Worm (Caenorhabditis elegans) whole organism, mixed stage, embryonic: Measurements from ENCODE around the gene ncs-4.

ENCODE experiments used
- ceh-43 ChIP-seq: fragments of 200-800 bp; sonication (Bioruptor generic); optimal IDR thresholded peaks from 2 replicates; lab custom pipeline; 2018; ENCODE audit warnings: mild to moderate bottlenecking, missing genetic modification characterization, moderate library complexity, missing compliant biosample characterization
- elt-1 ChIP-seq: sonication (generic microtip); optimal IDR thresholded peaks from 2 replicates; lab custom pipeline; 2017; ENCODE audit warnings: missing genetic modification characterization, mild to moderate bottlenecking, missing compliant biosample characterization, antibody characterized with exemption, moderate library complexity, borderline replicate concordance; ENCODE audit not compliant: insufficient read depth
- elt-3 ChIP-seq: fragments of 150-350 bp; optimal IDR thresholded peaks from 2 replicates; lab custom pipeline; 2014; ENCODE audit warnings: missing biosample characterization, missing genetic modification characterization
- lin-13 ChIP-seq: fragments of 150-350 bp; optimal IDR thresholded peaks from 2 replicates; lab custom pipeline; 2014; ENCODE audit warnings: missing biosample characterization, missing genetic modification characterization
- lsy-2 ChIP-seq: fragments of 150-350 bp; optimal IDR thresholded peaks from 2 replicates; lab custom pipeline; 2014; ENCODE audit warnings: missing biosample characterization, missing genetic modification characterization
- mab-5 ChIP-seq: fragments of 150-350 bp; optimal IDR thresholded peaks from 2 replicates; lab custom pipeline; 2014; ENCODE audit warnings: missing biosample characterization, missing genetic modification characterization
- nhr-12 ChIP-seq: fragments of 150-350 bp; optimal IDR thresholded peaks from 2 replicates; lab custom pipeline; 2014; ENCODE audit warnings: missing biosample characterization, missing genetic modification characterization
- nhr-28 ChIP-seq: fragments of 150-350 bp; optimal IDR thresholded peaks from 2 replicates; lab custom pipeline; 2014; ENCODE audit warnings: missing biosample characterization, missing genetic modification characterization
- nhr-76 ChIP-seq: sonication (generic microtip); optimal IDR thresholded peaks from 2 replicates; lab custom pipeline; 2017; ENCODE audit warnings: missing biosample characterization, missing genetic modification characterization
- snpc-4 ChIP-seq: fragments of 150-350 bp; optimal IDR thresholded peaks from 2 replicates; lab custom pipeline; 2014; ENCODE audit warnings: missing biosample characterization, missing genetic modification characterization
- unc-120 ChIP-seq: sonication (generic microtip); optimal IDR thresholded peaks from 2 replicates; lab custom pipeline; 2017; ENCODE audit warnings: missing genetic modification characterization, missing compliant biosample characterization; ENCODE audit not compliant: poor library complexity, severe bottlenecking
- unc-39 ChIP-seq: fragments of 150-350 bp; optimal IDR thresholded peaks from 2 replicates; lab custom pipeline; 2014; ENCODE audit warnings: missing biosample characterization, missing genetic modification characterization
- unc-62 ChIP-seq: fragments of 150-350 bp; optimal IDR thresholded peaks from 2 replicates; lab custom pipeline; 2014; ENCODE audit warnings: missing biosample characterization, missing genetic modification reagents, missing genetic modification characterization
- ztf-11 ChIP-seq: fragments of 150-350 bp; optimal IDR thresholded peaks from 2 replicates; lab custom pipeline; 2014; ENCODE audit warnings: missing biosample characterization, missing genetic modification characterization

DNA sequence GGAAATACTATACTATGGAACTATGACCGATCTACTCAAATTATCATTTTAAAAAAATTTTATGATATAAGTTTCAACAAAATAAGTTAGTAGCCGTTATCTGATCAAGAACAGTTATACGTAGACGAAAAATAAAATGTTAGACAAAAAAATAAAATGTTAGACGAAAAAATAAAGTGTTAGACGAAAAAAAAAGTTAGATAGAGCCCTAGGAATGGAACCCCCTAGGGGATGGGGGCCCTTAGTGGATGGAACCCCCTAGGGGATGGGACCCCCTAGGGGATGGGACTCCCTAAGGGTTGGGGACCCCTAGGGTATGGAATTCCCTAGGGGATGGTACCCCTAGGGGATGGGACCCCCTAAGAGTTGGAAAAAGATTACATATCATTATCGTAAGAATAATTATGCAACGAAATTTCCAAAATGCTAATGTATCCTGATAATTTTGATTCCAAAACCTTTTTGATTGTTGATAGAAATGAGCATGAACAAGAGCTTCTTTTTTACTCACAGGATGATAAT lies 42.9 kb downstream of the ncs-4 start:
- TF ChIP-seq elt-1 (tag; lab: Kevin White, UChicago) (no peak), unc-39 (tag; lab: Kevin White, UChicago) (no peak), snpc-4 (tag; lab: Kevin White, UChicago) (no peak), nhr-76 (no peak), elt-3 (no peak), lin-13 (tag; lab: Kevin White, UChicago) (no peak), mab-5 (no peak), nhr-12 (no peak), nhr-28 (no peak), lsy-2 (tag; lab: Kevin White, UChicago) (no peak), unc-120 (tag; lab: Kevin White, UChicago) (no peak), ztf-11 (tag; lab: Kevin White, UChicago) (no peak), unc-62 (no peak), ceh-43 (no peak)
